Fruit fly (Drosophila melanogaster): ENCODE measurements around the gene CG8745.
A peak's percentile ranks its signal among the peaks of the same experiment; 100 is the strongest.

Gene CG8745

dm6 chr3L:13912777-13913176, 46.1 kb upstream of the CG8745 start (continued):
- no peak for TF ChIP-seq kah (GFP tag; optimal IDR thresholded peaks at IDR 0.05)
- peak; percentile 25 for TF ChIP-seq CG10209 (GFP tag; optimal IDR thresholded peaks at IDR 0.05)
- TF ChIP-seq CG8478 (optimal IDR thresholded peaks at IDR 0.05): no peak
- no peak for TF ChIP-seq nom (GFP tag; optimal IDR thresholded peaks at IDR 0.05)
- TF ChIP-seq amos (GFP tag; IDR thresholded peaks at IDR 0.05; ENCODE audit: partially characterized antibody): no peak
- no peak for TF ChIP-seq MBD-R2 (GFP tag; IDR thresholded peaks at IDR 0.05)
- TF ChIP-seq CG10274 (GFP tag; optimal IDR thresholded peaks at IDR 0.05): no peak
- TF ChIP-seq CG31365 (tag; optimal IDR thresholded peaks at IDR 0.05): no peak
- no peak for TF ChIP-seq CG9437 (GFP tag; optimal IDR thresholded peaks at IDR 0.05)
- no peak for TF ChIP-seq CG17361 (GFP tag; IDR thresholded peaks at IDR 0.05)
- no peak for TF ChIP-seq ro (GFP tag; IDR thresholded peaks at IDR 0.05)
- no peak for TF ChIP-seq CG14860 (GFP tag; IDR thresholded peaks at IDR 0.05; ENCODE audit: partially characterized antibody)
- TF ChIP-seq H15 (GFP tag; IDR thresholded peaks at IDR 0.05): no peak
- TF ChIP-seq seq (GFP tag; IDR thresholded peaks at IDR 0.05): peak; percentile 61; the same call in 1 of the 2 replicates
- TF ChIP-seq Hr51 (GFP tag; optimal IDR thresholded peaks at IDR 0.05): no peak
- TF ChIP-seq C15 (GFP tag; IDR thresholded peaks at IDR 0.05): no peak
- TF ChIP-seq CG16863 (GFP tag; optimal IDR thresholded peaks at IDR 0.05): no peak
- no peak for TF ChIP-seq pros (GFP tag; optimal IDR thresholded peaks at IDR 0.05)
- TF ChIP-seq CHES-1-like (GFP tag; optimal IDR thresholded peaks at IDR 0.05): no peak
- peak; percentile 73 for TF ChIP-seq sob (GFP tag; IDR thresholded peaks at IDR 0.05)
- peak; percentile 21 for TF ChIP-seq CrebB (tag; optimal IDR thresholded peaks at IDR 0.05)
- TF ChIP-seq ind (GFP tag; optimal IDR thresholded peaks at IDR 0.05): no peak
- no peak for TF ChIP-seq Poxn (GFP tag; IDR thresholded peaks at IDR 0.05)
- no peak for TF ChIP-seq Dek (tag; optimal IDR thresholded peaks at IDR 0.05)
- no peak for TF ChIP-seq tll (GFP tag; optimal IDR thresholded peaks at IDR 0.05)
- no peak for TF ChIP-seq ap (GFP tag; IDR thresholded peaks at IDR 0.05)
- TF ChIP-seq ttk (GFP tag; IDR thresholded peaks at IDR 0.05): no peak
- TF ChIP-seq nerfin-2 (GFP tag; IDR thresholded peaks at IDR 0.05; ENCODE audit: partially characterized antibody): no peak
- no peak for TF ChIP-seq psq (GFP tag; optimal IDR thresholded peaks at IDR 0.05)
- no peak for TF ChIP-seq CG15601 (tag; optimal IDR thresholded peaks at IDR 0.05)
- no peak for TF ChIP-seq zen2 (GFP tag; IDR thresholded peaks at IDR 0.05; ENCODE audit: partially characterized antibody)
- 0 out of 2 replicates have a peak, but pooled peaks have one; percentile 29 for TF ChIP-seq gsb (GFP tag; IDR thresholded peaks at IDR 0.05)
- TF ChIP-seq tup (GFP tag; optimal IDR thresholded peaks at IDR 0.05): no peak
- no peak for TF ChIP-seq Antp (GFP tag; optimal IDR thresholded peaks at IDR 0.05)
- TF ChIP-seq hth (optimal IDR thresholded peaks at IDR 0.05): no peak
- no peak for TF ChIP-seq CG4820 (GFP tag; optimal IDR thresholded peaks at IDR 0.05)
- no peak for TF ChIP-seq Hey (tag; optimal IDR thresholded peaks at IDR 0.05)
- TF ChIP-seq CG14050 (GFP tag; IDR thresholded peaks at IDR 0.05): no peak
- no peak for TF ChIP-seq sqz (GFP tag; optimal IDR thresholded peaks at IDR 0.05)
- 0 out of 2 replicates have a peak, but pooled peaks have one; percentile 25 for TF ChIP-seq Atf6 (GFP tag; IDR thresholded peaks at IDR 0.05)
- TF ChIP-seq cg (GFP tag; optimal IDR thresholded peaks at IDR 0.05): no peak
- no peak for TF ChIP-seq CG31224 (GFP tag; IDR thresholded peaks at IDR 0.05)
- TF ChIP-seq crc (GFP tag; optimal IDR thresholded peaks at IDR 0.05): no peak
- no peak for TF ChIP-seq fd64A (GFP tag; optimal IDR thresholded peaks at IDR 0.05)
- no peak for TF ChIP-seq gcm2 (GFP tag; optimal IDR thresholded peaks at IDR 0.05)
- TF ChIP-seq Nf-YC (tag; optimal IDR thresholded peaks at IDR 0.05): no peak
- TF ChIP-seq yki (optimal IDR thresholded peaks at IDR 0.05): no peak
- TF ChIP-seq jigr1 (GFP tag; IDR thresholded peaks at IDR 0.05): no peak
- TF ChIP-seq CG17385 (GFP tag; optimal IDR thresholded peaks at IDR 0.05): no peak
- no peak for TF ChIP-seq CG11093 (GFP tag; IDR thresholded peaks at IDR 0.05)
- no peak for TF ChIP-seq CG11085 (GFP tag; IDR thresholded peaks at IDR 0.05)
- peak; percentile 58 for TF ChIP-seq HHEX (GFP tag; optimal IDR thresholded peaks at IDR 0.05)
- TF ChIP-seq dati (GFP tag; IDR thresholded peaks at IDR 0.05): no peak

All from whole organism, embryonic.